Worm (Caenorhabditis elegans): ENCODE results near the gene srh-201.

- no peak for TF ChIP-seq ztf-11 (tag; optimal IDR thresholded peaks at IDR 0.05)
- TF ChIP-seq drap-1 (GFP tag; optimal IDR thresholded peaks at IDR 0.05): no peak
- TF ChIP-seq mls-2 (tag; optimal IDR thresholded peaks at IDR 0.05): no peak
- TF ChIP-seq nhr-12 (tag; optimal IDR thresholded peaks at IDR 0.05): no peak
- no peak for TF ChIP-seq nhr-237 (tag; optimal IDR thresholded peaks at IDR 0.05)
- TF ChIP-seq ces-1 (GFP tag; optimal IDR thresholded peaks at IDR 0.05): no peak
- TF ChIP-seq M03D4.4 (tag; optimal IDR thresholded peaks at IDR 0.05): no peak
- TF ChIP-seq snpc-4 (tag; optimal IDR thresholded peaks at IDR 0.05): no peak
- TF ChIP-seq lin-32 (GFP tag; optimal IDR thresholded peaks at IDR 0.05): no peak
These were observed at the start of gene srh-201 for ce11 chrV:9013765-9014164.
